Worm (Caenorhabditis elegans) whole organism, mixed stage, embryonic: Measurements from ENCODE around the gene ugt-50.

Experiments used
- bed-3 ChIP-seq: fragments of 200-800 bp; sonication (Bioruptor generic); optimal IDR thresholded peaks from 3 replicates; lab custom pipeline; 2018; ENCODE audit warnings: mild to moderate bottlenecking, missing genetic modification characterization, moderate library complexity, missing compliant biosample characterization
- blmp-1 ChIP-seq: fragments of 150-350 bp; optimal IDR thresholded peaks from 2 replicates; lab custom pipeline; 2014; ENCODE audit warnings: missing biosample characterization, missing genetic modification characterization
- ceh-39 ChIP-seq: fragments of 150-350 bp; optimal IDR thresholded peaks from 2 replicates; lab custom pipeline; 2014; ENCODE audit warnings: missing biosample characterization, missing genetic modification characterization
- ceh-43 ChIP-seq: fragments of 200-800 bp; sonication (Bioruptor generic); optimal IDR thresholded peaks from 2 replicates; lab custom pipeline; 2018; ENCODE audit warnings: mild to moderate bottlenecking, missing genetic modification characterization, moderate library complexity, missing compliant biosample characterization
- ceh-83 ChIP-seq: fragments of 200-800 bp; sonication (Bioruptor generic); optimal IDR thresholded peaks from 2 replicates; lab custom pipeline; 2018; ENCODE audit warnings: mild to moderate bottlenecking, missing genetic modification characterization, missing compliant biosample characterization
- ces-1 ChIP-seq: fragments of 150-350 bp; optimal IDR thresholded peaks from 2 replicates; lab custom pipeline; 2014; ENCODE audit warnings: missing biosample characterization, missing genetic modification reagents, missing genetic modification characterization
- drap-1 ChIP-seq: fragments of 200-800 bp; sonication (Bioruptor generic); optimal IDR thresholded peaks from 3 replicates; lab custom pipeline; 2018; ENCODE audit warnings: mild to moderate bottlenecking, missing genetic modification characterization, missing compliant biosample characterization
- elt-1 ChIP-seq: sonication (generic microtip); optimal IDR thresholded peaks from 2 replicates; lab custom pipeline; 2017; ENCODE audit warnings: missing genetic modification characterization, mild to moderate bottlenecking, missing compliant biosample characterization, antibody characterized with exemption, moderate library complexity, borderline replicate concordance; ENCODE audit not compliant: insufficient read depth
- flh-1 ChIP-seq: fragments of 200-800 bp; sonication (Bioruptor generic); optimal IDR thresholded peaks from 2 replicates; lab custom pipeline; 2018; ENCODE audit warnings: mild to moderate bottlenecking, missing genetic modification characterization, moderate library complexity, missing compliant biosample characterization
- ham-2 ChIP-seq: fragments of 200-800 bp; sonication (Bioruptor generic); optimal IDR thresholded peaks from 2 replicates; lab custom pipeline; 2018; ENCODE audit warnings: mild to moderate bottlenecking, missing genetic modification characterization, missing compliant biosample characterization
- lin-13 ChIP-seq: fragments of 150-350 bp; optimal IDR thresholded peaks from 2 replicates; lab custom pipeline; 2014; ENCODE audit warnings: missing biosample characterization, missing genetic modification characterization
- lin-32 ChIP-seq: fragments of 200-800 bp; sonication (Bioruptor generic); optimal IDR thresholded peaks from 2 replicates; lab custom pipeline; 2018; ENCODE audit warnings: mild to moderate bottlenecking, missing genetic modification characterization, missing compliant biosample characterization
- mab-5 ChIP-seq: fragments of 150-350 bp; optimal IDR thresholded peaks from 2 replicates; lab custom pipeline; 2014; ENCODE audit warnings: missing biosample characterization, missing genetic modification characterization
- mep-1 ChIP-seq: fragments of 150-350 bp; optimal IDR thresholded peaks from 2 replicates; lab custom pipeline; 2017; ENCODE audit warnings: missing biosample characterization, missing genetic modification reagents, missing genetic modification characterization, inconsistent platforms
- mls-2 ChIP-seq: sonication (generic microtip); optimal IDR thresholded peaks from 2 replicates; lab custom pipeline; 2016; ENCODE audit warnings: mild to moderate bottlenecking, missing genetic modification characterization, moderate library complexity, missing compliant biosample characterization
- nhr-12 ChIP-seq: fragments of 150-350 bp; optimal IDR thresholded peaks from 2 replicates; lab custom pipeline; 2014; ENCODE audit warnings: missing biosample characterization, missing genetic modification characterization
- nhr-2 ChIP-seq: fragments of 150-350 bp; optimal IDR thresholded peaks from 2 replicates; lab custom pipeline; 2014; ENCODE audit warnings: missing biosample characterization, missing genetic modification characterization
- nhr-28 ChIP-seq: fragments of 150-350 bp; optimal IDR thresholded peaks from 2 replicates; lab custom pipeline; 2014; ENCODE audit warnings: missing biosample characterization, missing genetic modification characterization
- nhr-76 ChIP-seq: sonication (generic microtip); optimal IDR thresholded peaks from 2 replicates; lab custom pipeline; 2017; ENCODE audit warnings: missing biosample characterization, missing genetic modification characterization
- pha-4 ChIP-seq: fragments of 150-350 bp; optimal IDR thresholded peaks from 2 replicates; lab custom pipeline; 2018; ENCODE audit warnings: missing biosample characterization, missing genetic modification reagents, missing genetic modification characterization
- unc-62 ChIP-seq: fragments of 150-350 bp; optimal IDR thresholded peaks from 2 replicates; lab custom pipeline; 2014; ENCODE audit warnings: missing biosample characterization, missing genetic modification reagents, missing genetic modification characterization
- zip-8 ChIP-seq: fragments of 150-350 bp; optimal IDR thresholded peaks from 2 replicates; lab custom pipeline; 2014; ENCODE audit warnings: missing biosample characterization, missing genetic modification characterization
- ztf-11 ChIP-seq: fragments of 150-350 bp; optimal IDR thresholded peaks from 2 replicates; lab custom pipeline; 2014; ENCODE audit warnings: missing biosample characterization, missing genetic modification characterization

Gene ugt-50

ce11 chrX:12691306-12691705 is at the start of gene ugt-50:
ugt-50 (plus strand) TSS chrX:12691573.
- no peak for TF ChIP-seq lin-32 (GFP tag; lab: Kevin White, UChicago)
- no peak for TF ChIP-seq ceh-83 (GFP tag; lab: Kevin White, UChicago)
- TF ChIP-seq ham-2 (GFP tag; lab: Kevin White, UChicago) = no peak
- no peak for TF ChIP-seq nhr-2 (tag; lab: Kevin White, UChicago)
- no peak for TF ChIP-seq nhr-28 (tag; lab: Kevin White, UChicago)
- no peak for TF ChIP-seq elt-1 (tag; lab: Kevin White, UChicago)
- no peak for TF ChIP-seq ces-1 (GFP tag; lab: Kevin White, UChicago)

ce11 chrX:12642952-12643351 is 48.4 kb upstream of the ugt-50 start:
- TF ChIP-seq zip-8 (tag; lab: Kevin White, UChicago) (no peak), nhr-12 (tag; lab: Kevin White, UChicago) (no peak), ztf-11 (tag; lab: Kevin White, UChicago) (no peak), ceh-43 (GFP tag; lab: Kevin White, UChicago) (no peak), lin-13 (tag; lab: Kevin White, UChicago) (no peak)
- TF ChIP-seq, all 35 proteins: peak for 0

ce11 chrX:12645846-12646245 is 45.5 kb upstream of the ugt-50 start:
- TF ChIP-seq pha-4 (no peak), ces-1 (GFP tag; lab: Kevin White, UChicago) (no peak), elt-1 (tag; lab: Kevin White, UChicago) (no peak), unc-62 (GFP tag; lab: Kevin White, UChicago) (no peak), nhr-76 (tag; lab: Kevin White, UChicago) (no peak), ham-2 (GFP tag; lab: Kevin White, UChicago) (no peak), nhr-2 (tag; lab: Kevin White, UChicago) (no peak), bed-3 (GFP tag; lab: Kevin White, UChicago) (no peak)

ce11 chrX:12646546-12647167 is 44.7 kb upstream of the ugt-50 start, which contains the start of gene zmp-5:
zmp-5 (plus strand) TSS chrX:12647117.
- TF ChIP-seq nhr-12 (tag; lab: Kevin White, UChicago) = no peak
- no peak for TF ChIP-seq ceh-43 (GFP tag; lab: Kevin White, UChicago)
- no peak for TF ChIP-seq ces-1 (GFP tag; lab: Kevin White, UChicago)
- no peak for TF ChIP-seq ceh-39
- TF ChIP-seq flh-1 (GFP tag; lab: Kevin White, UChicago) = no peak
- TF ChIP-seq blmp-1 (tag; lab: Kevin White, UChicago) = no peak
- no peak for TF ChIP-seq mls-2 (tag; lab: Kevin White, UChicago)
- TF ChIP-seq zip-8 (tag; lab: Kevin White, UChicago) = no peak

- TF ChIP-seq ham-2 (GFP tag; lab: Kevin White, UChicago) = no peak
- TF ChIP-seq, all 35 proteins: peak for 0
Observed at ce11 chrX:12655339-12655875, 36.0 kb upstream of the ugt-50 start.

ce11 chrX:12656420-12657033 is 34.8 kb upstream of the ugt-50 start:
- TF ChIP-seq blmp-1 (tag; lab: Kevin White, UChicago) = peak; percentile 79
- no peak for TF ChIP-seq mep-1
- TF ChIP-seq mab-5 (tag; lab: Kevin White, UChicago) = no peak
- TF ChIP-seq ham-2 (GFP tag; lab: Kevin White, UChicago) = peak; percentile 26
- no peak for TF ChIP-seq lin-32 (GFP tag; lab: Kevin White, UChicago)
- TF ChIP-seq lin-13 (tag; lab: Kevin White, UChicago) = no peak
- TF ChIP-seq nhr-2 (tag; lab: Kevin White, UChicago) = no peak
- TF ChIP-seq pha-4 = no peak
- no peak for TF ChIP-seq drap-1 (GFP tag; lab: Kevin White, UChicago)

ce11 chrX:12659814-12660213 is 31.6 kb upstream of the ugt-50 start, which contains the start of gene C02B4.3:
C02B4.3 (minus strand) TSS chrX:12659847.
- TF ChIP-seq pha-4 (no peak), zip-8 (tag; lab: Kevin White, UChicago) (peak; percentile 94), ceh-39 (no peak)
